Worm (Caenorhabditis elegans) whole organism, midembryonic: Measurements from ENCODE around the gene dlg-1.

ENCODE experiments used
- flt-1 ChIP-seq: fragments of 200-800 bp; sonication (Bioruptor generic); IDR thresholded peaks from 2 replicates; pipeline ENCODE4 v1.3.6; 2022; ENCODE audit warnings: missing genetic modification characterization, missing compliant biosample characterization
- ref-1 ChIP-seq: fragments of 200-800 bp; sonication (Bioruptor generic); conservative IDR thresholded peaks from 2 replicates; pipeline ENCODE4 v1.3.6; 2022; ENCODE audit warnings: missing genetic modification reagents, missing genetic modification characterization, missing compliant biosample characterization

DNA sequence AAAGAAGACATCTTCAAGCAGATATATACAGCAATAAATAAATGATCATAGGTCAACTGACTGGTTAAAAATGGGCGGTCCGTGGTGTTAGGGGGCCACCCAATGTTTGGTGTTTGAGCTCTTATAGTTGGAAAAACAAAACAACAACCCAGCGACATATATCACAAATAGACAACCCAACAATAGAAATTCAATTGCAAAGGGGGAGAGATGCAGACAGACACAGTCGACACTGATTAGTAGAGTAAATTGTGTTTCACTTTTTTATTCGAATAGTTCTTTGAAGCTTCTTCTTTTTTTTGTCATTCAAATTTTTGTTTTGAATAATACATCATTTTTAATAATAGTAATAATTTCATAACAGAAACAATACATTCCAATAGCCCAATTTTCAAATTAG is 36.0 kb downstream of the dlg-1 start:
- TF ChIP-seq ref-1 (GFP tag; lab: Robert Waterston, UW) (no peak), flt-1 (GFP tag; lab: Robert Waterston, UW) (no peak)
